Fruit fly (Drosophila melanogaster) Kc167 (cell line): ENCODE data around the gene Coq2.

ENCODE experiments used
- Myc ChIP-seq: fragments of >200 bp; optimal IDR thresholded peaks from 2 replicates; lab custom pipeline; 2017; ENCODE audit warnings: missing external identifiers
- Sin3A ChIP-seq: fragments of >200 bp; optimal IDR thresholded peaks from 2 replicates; lab custom pipeline; 2018; ENCODE audit warnings: missing external identifiers
- h ChIP-seq: fragments of >200 bp; optimal IDR thresholded peaks from 3 replicates; lab custom pipeline; 2018; ENCODE audit warnings: missing external identifiers
- insv ChIP-seq: fragments of >200 bp; optimal IDR thresholded peaks from 3 replicates; lab custom pipeline; 2018; ENCODE audit warnings: missing external identifiers
- psq ChIP-seq: fragments of >200 bp; optimal IDR thresholded peaks from 2 replicates; lab custom pipeline; 2017; ENCODE audit warnings: missing external identifiers
- ttk ChIP-seq: sonication (Bioruptor generic); optimal IDR thresholded peaks from 2 replicates; lab custom pipeline; 2017; ENCODE audit warnings: missing external identifiers

Gene Coq2

DNA sequence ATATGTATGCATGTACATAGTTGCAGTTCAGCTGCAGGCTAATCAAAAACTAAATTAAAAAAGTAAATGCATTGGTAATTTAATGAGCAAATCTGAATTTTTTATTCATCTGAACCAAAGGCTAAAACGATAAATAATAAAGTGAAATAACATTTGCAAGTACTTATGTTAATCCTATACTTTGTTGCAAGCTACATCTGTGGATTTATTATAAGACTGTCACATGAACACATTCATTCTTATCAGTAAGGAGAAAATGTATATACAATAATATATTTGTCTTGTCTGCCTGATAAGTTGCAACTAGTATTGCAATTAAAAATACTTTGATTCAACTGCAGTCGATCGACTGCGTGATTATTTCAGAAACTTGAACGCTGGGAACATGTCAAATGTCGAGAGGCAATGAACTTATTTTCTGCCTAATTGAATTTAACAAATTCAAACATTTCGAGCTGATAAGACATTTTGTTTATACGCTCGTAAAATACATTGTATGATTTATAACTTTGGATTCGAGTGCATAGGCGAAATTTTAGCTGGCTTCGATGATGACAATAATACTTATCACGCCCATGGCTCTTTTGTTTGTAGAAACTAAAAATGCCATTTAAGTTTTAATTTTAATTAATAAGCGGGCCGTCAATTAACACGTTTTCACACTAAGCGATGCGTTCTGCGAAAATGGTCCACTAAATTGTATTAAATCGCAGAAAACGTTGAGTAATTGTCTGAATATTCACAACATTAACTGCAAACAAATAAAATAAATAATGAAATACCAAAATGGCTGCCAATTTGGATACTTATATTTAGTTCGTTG, 11.8 kb upstream of the Coq2 start:
- no peak for TF ChIP-seq insv (lab: Kevin White, UChicago)
- no peak for TF ChIP-seq Sin3A (lab: Kevin White, UChicago)
- no peak for TF ChIP-seq psq (lab: Kevin White, UChicago)
- TF ChIP-seq h (lab: Kevin White, UChicago): no peak
- TF ChIP-seq Myc (lab: Kevin White, UChicago): no peak
- no peak for TF ChIP-seq ttk (lab: Kevin White, UChicago)

dm6 chr3R:8326884-8327283, 10.5 kb upstream of the Coq2 start:
- TF ChIP-seq ttk (lab: Kevin White, UChicago): no peak
- no peak for TF ChIP-seq h (lab: Kevin White, UChicago)
- no peak for TF ChIP-seq Sin3A (lab: Kevin White, UChicago)
- TF ChIP-seq insv (lab: Kevin White, UChicago): no peak
- no peak for TF ChIP-seq psq (lab: Kevin White, UChicago)
- no peak for TF ChIP-seq Myc (lab: Kevin White, UChicago)

DNA sequence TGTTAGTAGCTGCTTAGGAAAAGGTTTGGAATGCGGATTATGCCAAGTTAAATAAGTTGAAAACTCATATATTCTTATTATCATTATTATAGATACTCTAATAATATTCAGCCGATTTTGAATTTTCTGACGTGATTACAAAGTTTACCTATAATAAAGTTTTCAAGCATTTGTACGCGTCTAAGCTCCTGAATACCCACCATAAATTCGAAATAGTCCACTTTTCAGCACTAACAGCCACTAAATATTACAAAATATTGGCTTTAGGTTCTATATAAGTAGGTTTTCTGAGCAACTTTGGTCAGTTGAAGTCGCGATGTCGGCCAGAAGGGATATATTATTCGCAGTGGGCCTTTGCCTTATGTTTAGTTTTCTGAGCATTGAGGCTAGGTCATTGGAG, 7.7 kb upstream of the Coq2 start, which contains the start of gene CG7443:
TSS of gene CG7443 (plus strand) at position 301 of the 400 bp plus-strand sequence.
- TF ChIP-seq ttk (lab: Kevin White, UChicago) (no peak), psq (lab: Kevin White, UChicago) (no peak), Sin3A (lab: Kevin White, UChicago) (no peak), h (lab: Kevin White, UChicago) (no peak), insv (lab: Kevin White, UChicago) (no peak), Myc (lab: Kevin White, UChicago) (no peak)

DNA sequence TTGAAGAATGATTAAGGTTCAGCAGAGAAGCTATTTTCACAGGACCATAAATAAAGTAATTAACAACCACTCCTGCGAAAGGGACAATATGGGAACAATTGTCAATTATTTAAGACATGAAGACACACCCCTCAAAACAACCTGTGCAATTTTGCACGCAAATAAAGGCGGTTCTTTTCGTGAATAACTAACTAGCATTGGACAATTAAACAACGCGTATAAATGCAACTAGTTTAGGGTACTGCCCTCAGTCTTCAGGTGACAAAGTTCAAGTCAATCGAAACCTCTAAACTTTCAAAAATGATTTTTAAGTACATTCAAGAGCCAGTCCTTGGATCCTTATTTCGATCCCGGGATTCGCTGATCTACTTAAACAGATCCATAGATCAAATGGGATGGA, 5.1 kb upstream of the Coq2 start, which contains the start of gene Or85a:
TSS of gene Or85a (plus strand) at position 301 of the 400 bp plus-strand sequence.
- TF ChIP-seq insv (lab: Kevin White, UChicago) (no peak), psq (lab: Kevin White, UChicago) (no peak), Myc (lab: Kevin White, UChicago) (no peak)

- TF ChIP-seq ttk (lab: Kevin White, UChicago) (no peak), insv (lab: Kevin White, UChicago) (no peak), Sin3A (lab: Kevin White, UChicago) (no peak), h (lab: Kevin White, UChicago) (no peak), Myc (lab: Kevin White, UChicago) (no peak), psq (lab: Kevin White, UChicago) (no peak)
These were observed 1.5 kb upstream of the Coq2 start for dm6 chr3R:8317709-8318335.

DNA sequence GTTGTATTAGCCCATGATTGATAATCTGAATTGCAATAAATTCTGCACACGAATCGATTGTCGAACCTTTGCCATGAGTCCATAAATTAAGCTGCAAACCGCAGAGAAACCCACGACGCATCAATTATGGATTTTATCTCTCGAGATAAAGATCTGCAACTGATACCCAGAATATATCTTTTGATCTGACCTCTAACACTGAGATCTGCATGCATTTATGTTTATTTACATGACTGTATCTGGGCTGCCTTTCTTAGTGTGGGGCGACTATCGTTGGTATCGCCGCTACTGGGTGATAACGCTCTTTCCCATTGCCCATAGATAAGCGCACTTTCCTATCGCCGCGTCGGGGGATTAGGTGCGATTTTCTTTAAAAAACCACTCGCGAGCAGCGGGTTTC, 872 bp upstream of the Coq2 start, which contains the start of gene Ctr1B:
TSS of gene Ctr1B (plus strand) at position 398 of the 400 bp plus-strand sequence.
- TF ChIP-seq psq (lab: Kevin White, UChicago): no peak
- no peak for TF ChIP-seq Myc (lab: Kevin White, UChicago)
- TF ChIP-seq Sin3A (lab: Kevin White, UChicago): no peak
- no peak for TF ChIP-seq ttk (lab: Kevin White, UChicago)
- no peak for TF ChIP-seq insv (lab: Kevin White, UChicago)
- TF ChIP-seq h (lab: Kevin White, UChicago): no peak

DNA sequence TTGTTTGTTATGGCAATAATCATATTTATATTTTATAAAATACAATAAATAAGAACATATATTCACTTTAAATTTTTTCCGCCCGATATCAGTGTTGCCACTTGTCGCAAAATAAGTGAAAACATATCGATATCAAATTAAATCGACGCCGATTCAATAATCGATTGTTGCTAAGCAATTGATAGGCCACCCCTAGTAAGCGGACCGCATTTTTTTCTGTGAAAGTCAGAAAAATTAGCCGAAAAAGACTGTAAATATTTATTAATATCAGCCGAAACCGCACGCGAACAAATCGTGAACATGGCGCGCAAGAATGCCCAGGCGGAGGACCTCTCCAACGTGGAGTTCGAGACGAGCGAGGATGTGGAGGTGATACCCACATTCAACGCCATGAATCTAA, 3.3 kb downstream of the Coq2 start, which contains the start of gene CG7483:
TSS of gene CG7483 (plus strand) at position 171 of the 400 bp plus-strand sequence.
- no peak for TF ChIP-seq Sin3A (lab: Kevin White, UChicago)
- TF ChIP-seq psq (lab: Kevin White, UChicago): no peak
- TF ChIP-seq insv (lab: Kevin White, UChicago): no peak
- TF ChIP-seq Myc (lab: Kevin White, UChicago): no peak
- TF ChIP-seq h (lab: Kevin White, UChicago): no peak
- TF ChIP-seq ttk (lab: Kevin White, UChicago): no peak

DNA sequence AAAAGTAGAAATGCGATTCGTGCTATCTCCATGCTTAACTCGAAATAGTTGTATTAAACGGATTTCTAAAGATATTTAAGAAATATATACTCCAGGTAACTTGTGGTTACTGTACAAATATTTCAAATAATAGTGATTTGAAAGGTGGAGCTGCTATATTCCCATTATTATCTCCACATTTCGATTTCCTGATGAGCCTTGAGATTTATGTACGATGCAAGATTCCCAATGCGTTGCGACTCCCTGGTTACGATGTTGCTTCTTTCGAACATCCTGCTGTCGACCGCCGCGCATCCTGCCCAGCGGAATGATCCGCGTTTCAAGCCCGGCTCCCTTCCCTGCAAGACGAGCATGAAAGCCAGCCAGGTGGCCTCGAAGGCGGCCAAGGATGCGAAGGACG, 4.3 kb downstream of the Coq2 start, which contains the start of the genes CG11694 and CG11698:
TSS of gene CG11694 (minus strand) at position 101 of the 400 bp plus-strand sequence.
TSS of gene CG11698 (plus strand) at position 152 of the 400 bp plus-strand sequence.
- TF ChIP-seq psq (lab: Kevin White, UChicago) (no peak), insv (lab: Kevin White, UChicago) (no peak), Sin3A (lab: Kevin White, UChicago) (no peak)

dm6 chr3R:8310678-8311077, 5.7 kb downstream of the Coq2 start, which contains the start of gene CG11693:
Gene CG11693 (minus strand): TSS chr3R:8310778.
- TF ChIP-seq ttk (lab: Kevin White, UChicago) (no peak), Sin3A (lab: Kevin White, UChicago) (no peak), psq (lab: Kevin White, UChicago) (no peak), Myc (lab: Kevin White, UChicago) (no peak), h (lab: Kevin White, UChicago) (no peak), insv (lab: Kevin White, UChicago) (no peak)

DNA sequence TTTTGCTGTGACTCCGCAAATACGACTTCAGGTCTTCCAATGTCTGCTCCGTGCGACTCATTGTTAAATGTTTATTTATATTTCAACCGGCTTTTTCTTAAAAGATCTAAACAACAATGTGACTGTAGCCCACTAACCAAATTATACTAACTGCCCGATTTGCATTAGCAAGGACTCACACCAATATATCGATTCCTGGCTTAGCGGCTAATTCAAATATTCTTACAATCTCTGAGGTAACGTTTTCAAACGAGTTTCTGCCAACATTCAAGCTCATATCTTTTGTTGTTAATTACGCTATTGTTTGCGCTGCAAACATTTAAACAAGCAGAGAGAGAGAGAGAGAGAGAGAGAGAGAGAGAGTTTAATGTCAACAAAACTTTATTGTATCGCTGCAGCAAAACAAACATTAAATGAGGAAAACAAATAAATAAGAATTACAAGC, 7.8 kb downstream of the Coq2 start, which contains the start of gene tex:
TSS of gene tex (minus strand) at position 131 of the 445 bp plus-strand sequence.
- TF ChIP-seq psq (lab: Kevin White, UChicago) (no peak), Sin3A (lab: Kevin White, UChicago) (no peak), insv (lab: Kevin White, UChicago) (no peak), ttk (lab: Kevin White, UChicago) (no peak), h (lab: Kevin White, UChicago) (no peak), Myc (lab: Kevin White, UChicago) (no peak)

DNA sequence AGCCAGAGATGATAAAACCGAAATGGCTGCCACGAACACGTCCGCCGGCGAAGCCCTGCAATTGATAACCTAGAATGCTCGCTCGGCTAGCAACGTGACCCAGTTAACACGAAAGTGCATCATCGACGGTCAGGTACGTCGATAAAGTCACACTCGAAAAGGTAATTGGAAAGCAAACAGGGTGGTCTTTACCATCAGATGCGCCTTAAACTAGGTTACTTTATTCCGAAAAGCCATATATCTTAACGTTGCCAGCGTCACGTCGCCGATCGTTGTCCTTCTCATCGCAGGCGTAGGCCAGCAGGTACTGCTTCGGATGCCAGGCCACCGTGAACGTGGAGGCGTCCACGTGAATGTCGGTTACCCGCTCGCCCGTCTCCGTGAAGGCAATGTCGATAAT, 9.1 kb downstream of the Coq2 start:
- TF ChIP-seq Myc (lab: Kevin White, UChicago) (no peak), Sin3A (lab: Kevin White, UChicago) (no peak), h (lab: Kevin White, UChicago) (no peak), ttk (lab: Kevin White, UChicago) (no peak), insv (lab: Kevin White, UChicago) (no peak), psq (lab: Kevin White, UChicago) (no peak)
